Fruit fly (Drosophila melanogaster) whole organism, wandering third instar larva: ENCODE data around the gene tth.

Experiments used
- CrebA ChIP-seq: fragments of 200-800 bp; sonication (Bioruptor generic); optimal IDR thresholded peaks from 2 replicates; lab custom pipeline; 2016; ENCODE audit warnings: missing biosample characterization, mild to moderate bottlenecking, missing genetic modification characterization, borderline replicate concordance
- Hnf4 ChIP-seq: fragments of 200-800 bp; sonication (Bioruptor generic); optimal IDR thresholded peaks from 2 replicates; lab custom pipeline; 2016; ENCODE audit warnings: missing biosample characterization, mild to moderate bottlenecking, missing genetic modification characterization
- Myc ChIP-seq: fragments of >200 bp; optimal IDR thresholded peaks from 2 replicates; lab custom pipeline; 2017
- N ChIP-seq: fragments of >200 bp; optimal IDR thresholded peaks from 2 replicates; lab custom pipeline; 2018; ENCODE audit warnings: missing biosample characterization, missing external identifiers, missing genetic modification characterization
- OdsH ChIP-seq: fragments of 200-800 bp; sonication (Bioruptor generic); optimal IDR thresholded peaks from 2 replicates; lab custom pipeline; 2016; ENCODE audit warnings: missing biosample characterization, mild to moderate bottlenecking, missing genetic modification characterization
- Sp1 ChIP-seq: fragments of 200-800 bp; sonication (Bioruptor generic); optimal IDR thresholded peaks from 3 replicates; lab custom pipeline; 2019; ENCODE audit warnings: missing biosample characterization, mild to moderate bottlenecking, missing genetic modification characterization, moderate library complexity
- br ChIP-seq: fragments of 200-800 bp; sonication (Bioruptor generic); optimal IDR thresholded peaks from 2 replicates; lab custom pipeline; 2016; ENCODE audit warnings: missing biosample characterization, missing genetic modification characterization
- dmrt93B ChIP-seq: fragments of 200-800 bp; sonication (Bioruptor generic); optimal IDR thresholded peaks from 2 replicates; lab custom pipeline; 2018; ENCODE audit warnings: missing biosample characterization, mild to moderate bottlenecking, missing genetic modification characterization
- fru ChIP-seq: fragments of 200-800 bp; sonication (Bioruptor generic); optimal IDR thresholded peaks from 3 replicates; lab custom pipeline; 2016; ENCODE audit warnings: missing biosample characterization, mild to moderate bottlenecking, missing genetic modification characterization
- jim ChIP-seq: fragments of 175-275, 200-325 bp; sonication (Bioruptor generic); optimal IDR thresholded peaks from 2 replicates; lab custom pipeline; 2016; ENCODE audit warnings: missing biosample characterization, mild to moderate bottlenecking, missing genetic modification characterization
- pan ChIP-seq: fragments of >200 bp; optimal IDR thresholded peaks from 2 replicates; lab custom pipeline; 2017
- usp ChIP-seq: fragments of >200 bp; optimal IDR thresholded peaks from 2 replicates; lab custom pipeline; 2017; ENCODE audit warnings: missing biosample characterization, missing genetic modification characterization

DNA sequence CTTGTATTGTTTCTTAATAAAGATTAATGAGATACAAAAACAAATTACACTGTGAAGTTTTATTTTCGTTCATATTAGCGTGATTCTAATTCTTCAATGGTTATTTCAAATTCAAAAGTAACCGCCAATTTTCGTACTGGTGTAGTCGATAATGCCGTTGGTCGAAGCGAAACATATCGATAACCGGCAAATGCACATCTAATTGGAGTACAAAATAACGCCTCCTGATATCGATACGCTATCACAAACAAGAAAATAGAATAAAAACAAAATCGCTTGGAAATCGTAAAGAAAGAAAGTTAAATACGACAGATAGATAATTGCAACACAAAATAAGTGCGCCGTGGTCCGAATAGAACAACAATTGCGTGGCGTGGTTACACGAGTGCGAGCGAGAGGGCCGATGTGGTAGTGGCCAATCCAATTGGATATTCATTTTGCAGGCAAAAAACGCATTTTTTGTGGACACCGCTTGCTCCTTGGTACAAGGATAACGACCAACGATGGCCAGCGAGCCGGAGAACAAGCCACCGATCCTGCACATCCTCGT, 10.4 kb downstream of the tth start:
- TF ChIP-seq OdsH (GFP tag; lab: Kevin White, UChicago), result no peak
- TF ChIP-seq CrebA (GFP tag; lab: Kevin White, UChicago), result no peak
- TF ChIP-seq Sp1 (GFP tag; lab: Kevin White, UChicago), result no peak
- no peak for TF ChIP-seq usp
- TF ChIP-seq Hnf4 (GFP tag; lab: Kevin White, UChicago), result no peak
- no peak for TF ChIP-seq br (GFP tag; lab: Kevin White, UChicago)
- TF ChIP-seq dmrt93B (GFP tag; lab: Kevin White, UChicago), result no peak
- no peak for TF ChIP-seq fru
- TF ChIP-seq pan (lab: Kevin White, UChicago), result no peak
- TF ChIP-seq N (GFP tag; lab: Kevin White, UChicago), result no peak
- TF ChIP-seq jim (GFP tag; lab: Kevin White, UChicago), result no peak
- no peak for TF ChIP-seq Myc (lab: Kevin White, UChicago)
